Worm (Caenorhabditis elegans): ENCODE results near the gene dhs-6.

DNA sequence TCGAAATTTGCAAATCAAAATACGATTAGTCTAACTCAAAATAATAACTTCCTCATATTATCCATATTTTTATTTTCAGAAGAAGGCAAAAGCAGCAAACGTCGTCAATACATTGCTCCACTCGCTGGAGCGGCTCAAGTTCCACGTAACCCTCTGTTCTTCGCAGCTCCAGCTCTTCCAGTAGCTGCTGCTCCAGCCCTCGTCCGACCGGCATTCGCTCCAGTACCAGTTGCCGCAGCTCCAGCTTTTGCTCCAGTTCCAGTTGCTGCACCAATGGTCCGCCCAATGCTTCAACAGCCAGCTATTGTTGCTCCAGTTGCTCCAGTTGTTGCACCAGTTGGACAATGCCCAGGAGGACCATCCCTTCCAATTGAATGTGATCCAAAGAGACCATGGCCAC, 40.4 kb downstream of the dhs-6 start:
- no peak for TF ChIP-seq ama-1 (optimal IDR thresholded peaks at IDR 0.05)
- no peak for TF ChIP-seq ama-1 (GFP tag; optimal IDR thresholded peaks at IDR 0.05)
- TF ChIP-seq F22D6.2 (tag; optimal IDR thresholded peaks at IDR 0.05), result no peak
- no peak for TF ChIP-seq dpl-1 (GFP tag; optimal IDR thresholded peaks at IDR 0.05)
